Fruit fly (Drosophila melanogaster) whole organism, embryonic: ENCODE results near the gene CAH7.

Experiments used
- Asciz ChIP-seq: fragments of 200-800 bp; sonication (Bioruptor generic); optimal IDR thresholded peaks from 2 replicates; lab custom pipeline; 2017; ENCODE audit warnings: missing biosample characterization, mild to moderate bottlenecking, missing genetic modification characterization, missing genetic modification reagents
- CG10274 ChIP-seq: fragments of 200-800 bp; sonication (Bioruptor generic); optimal IDR thresholded peaks from 3 replicates; lab custom pipeline; 2017; ENCODE audit warnings: missing biosample characterization, mild to moderate bottlenecking, missing genetic modification characterization
- CG11504 ChIP-seq: fragments of 200-800 bp; sonication (Bioruptor generic); optimal IDR thresholded peaks from 3 replicates; lab custom pipeline; 2019; ENCODE audit warnings: missing biosample characterization, mild to moderate bottlenecking, missing genetic modification characterization, moderate library complexity
- CG11695 ChIP-seq: fragments of 200-800 bp; sonication (Bioruptor generic); IDR thresholded peaks from 3 replicates; pipeline ENCODE4 v1.3.6; 2022; ENCODE audit warnings: missing biosample characterization, missing genetic modification characterization
- CG15514 ChIP-seq: fragments of 200-800 bp; sonication (Bioruptor generic); optimal IDR thresholded peaks from 3 replicates; lab custom pipeline; 2017; ENCODE audit warnings: missing biosample characterization, missing genetic modification characterization, mild to moderate bottlenecking, moderate library complexity, missing genetic modification reagents
- CG15696 ChIP-seq: fragments of 200-800 bp; sonication (Bioruptor generic); optimal IDR thresholded peaks from 2 replicates; lab custom pipeline; 2019; ENCODE audit warnings: missing biosample characterization, mild to moderate bottlenecking, missing genetic modification characterization, moderate library complexity
- CG17568 ChIP-seq: fragments of 200-800 bp; sonication (Bioruptor generic); optimal IDR thresholded peaks from 2 replicates; lab custom pipeline; 2018; ENCODE audit warnings: missing biosample characterization, mild to moderate bottlenecking, missing genetic modification characterization, moderate library complexity
- CG17912 ChIP-seq: fragments of 200-800 bp; sonication (Bioruptor generic); optimal IDR thresholded peaks from 2 replicates; lab custom pipeline; 2018; ENCODE audit warnings: missing biosample characterization, mild to moderate bottlenecking, missing genetic modification characterization
- CG18599 ChIP-seq: fragments of 200-800 bp; sonication (Bioruptor generic); optimal IDR thresholded peaks from 3 replicates; lab custom pipeline; 2017; ENCODE audit warnings: missing biosample characterization, missing genetic modification characterization, mild to moderate bottlenecking, moderate library complexity, missing genetic modification reagents
- CG2889 ChIP-seq: fragments of 200-800 bp; sonication (Bioruptor generic); IDR thresholded peaks from 3 replicates; pipeline ENCODE4 v1.3.6; 2022; ENCODE audit warnings: missing biosample characterization, missing genetic modification characterization
- CG30020 ChIP-seq: fragments of 200-800 bp; optimal IDR thresholded peaks from 2 replicates; lab custom pipeline; 2019; ENCODE audit warnings: missing biosample characterization, mild to moderate bottlenecking, missing genetic modification characterization, moderate library complexity
- CG31441 ChIP-seq: fragments of 200-800 bp; sonication (Bioruptor generic); IDR thresholded peaks from 2 replicates; pipeline ENCODE4 v1.3.6; 2022; ENCODE audit warnings: missing biosample characterization, missing genetic modification characterization
- CG3995 ChIP-seq: fragments of 200-800 bp; sonication (Bioruptor generic); optimal IDR thresholded peaks from 3 replicates; lab custom pipeline; 2016; ENCODE audit warnings: missing biosample characterization, missing genetic modification characterization
- CG4404 ChIP-seq: fragments of 200-800 bp; sonication (Bioruptor generic); IDR thresholded peaks from 2 replicates; pipeline ENCODE4 v1.3.6; 2022; ENCODE audit warnings: missing biosample characterization, missing genetic modification characterization
- CG4617 ChIP-seq: fragments of 200-800 bp; sonication (Bioruptor generic); optimal IDR thresholded peaks from 3 replicates; lab custom pipeline; 2016; ENCODE audit warnings: missing biosample characterization, missing genetic modification characterization, borderline replicate concordance
- CG6175 ChIP-seq: fragments of 200-800 bp; sonication (Bioruptor generic); IDR thresholded peaks from 3 replicates; pipeline ENCODE4 v1.3.6; 2022; ENCODE audit warnings: missing biosample characterization, missing genetic modification characterization
- CG7987 ChIP-seq: fragments of 200-800 bp; sonication (Bioruptor generic); optimal IDR thresholded peaks from 2 replicates; lab custom pipeline; 2018; ENCODE audit warnings: missing biosample characterization, mild to moderate bottlenecking, missing genetic modification characterization, moderate library complexity
- CTCF ChIP-seq: fragments of 200-800 bp; sonication (Bioruptor generic); optimal IDR thresholded peaks from 2 replicates; lab custom pipeline; 2017; ENCODE audit warnings: missing biosample characterization, mild to moderate bottlenecking, missing genetic modification characterization, moderate library complexity
- Dp ChIP-seq: fragments of 200-800 bp; sonication (Bioruptor generic); optimal IDR thresholded peaks from 2 replicates; lab custom pipeline; 2018; ENCODE audit warnings: missing biosample characterization, mild to moderate bottlenecking, missing genetic modification characterization, moderate library complexity
- Dref ChIP-seq: fragments of 200-800 bp; sonication (Bioruptor generic); IDR thresholded peaks from 2 replicates; pipeline ENCODE4 v1.3.6; 2022; ENCODE audit warnings: missing biosample characterization, missing genetic modification characterization
- E2f1 ChIP-seq: fragments of 200-800 bp; sonication (Bioruptor generic); IDR thresholded peaks from 2 replicates; pipeline ENCODE4 v1.3.6; 2022; ENCODE audit warnings: missing biosample characterization, missing genetic modification characterization
- Med ChIP-seq: fragments of 200-800 bp; sonication (Bioruptor generic); peaks from one replicate; lab custom pipeline; 2016; ENCODE audit warnings: missing biosample characterization, missing genetic modification characterization, mild to moderate bottlenecking, inconsistent platforms, moderate library complexity
- Myb ChIP-seq: fragments of 200-800 bp; sonication (Bioruptor generic); optimal IDR thresholded peaks from 2 replicates; lab custom pipeline; 2016; ENCODE audit warnings: missing biosample characterization, missing genetic modification characterization
- Pdp1 ChIP-seq, 2 experiments: fragments of 200-800 bp; sonication (Bioruptor generic); optimal IDR thresholded peaks; 3 replicates each; lab custom pipeline; 2016; ENCODE audit warnings: missing biosample characterization in 2 of 2, missing genetic modification characterization in 2 of 2, mild to moderate bottlenecking in 1 of 2, moderate library complexity in 1 of 2
- amos ChIP-seq: fragments of 200-800 bp; sonication (Bioruptor generic); IDR thresholded peaks from 2 replicates; pipeline ENCODE4 v1.3.6; 2022; ENCODE audit warnings: missing biosample characterization, missing genetic modification characterization; ENCODE audit not compliant: partially characterized antibody
- br ChIP-seq: fragments of >200 bp; optimal IDR thresholded peaks from 2 replicates; lab custom pipeline; 2017
- cwo ChIP-seq: fragments of 200-800 bp; sonication (Bioruptor generic); optimal IDR thresholded peaks from 3 replicates; lab custom pipeline; 2017; ENCODE audit warnings: missing biosample characterization, missing genetic modification characterization, mild to moderate bottlenecking, moderate library complexity, missing genetic modification reagents
- ems ChIP-seq: fragments of 200-800 bp; sonication (Bioruptor generic); optimal IDR thresholded peaks from 3 replicates; lab custom pipeline; 2016; ENCODE audit warnings: missing biosample characterization, missing genetic modification characterization
- esg ChIP-seq: fragments of 200-800 bp; sonication (Bioruptor generic); conservative IDR thresholded peaks from 2 replicates; pipeline ENCODE4 v1.3.6; 2022; ENCODE audit warnings: missing biosample characterization, missing genetic modification characterization
- lmd ChIP-seq: fragments of 200-800 bp; sonication (Bioruptor generic); IDR thresholded peaks from 2 replicates; pipeline ENCODE4 v1.3.6; 2022; ENCODE audit warnings: missing biosample characterization, missing genetic modification characterization
- maf-S ChIP-seq: fragments of 200-800 bp; sonication (Bioruptor generic); optimal IDR thresholded peaks from 2 replicates; lab custom pipeline; 2016; ENCODE audit warnings: missing biosample characterization, missing genetic modification characterization
- phol ChIP-seq: fragments of 200-800 bp; sonication (Bioruptor generic); optimal IDR thresholded peaks from 3 replicates; lab custom pipeline; 2018; ENCODE audit warnings: missing biosample characterization, mild to moderate bottlenecking, missing genetic modification characterization, moderate library complexity
- scrt ChIP-seq: fragments of 200-800 bp; sonication (Bioruptor generic); optimal IDR thresholded peaks from 2 replicates; lab custom pipeline; 2018; ENCODE audit warnings: missing biosample characterization, mild to moderate bottlenecking, missing genetic modification characterization, moderate library complexity
- sens ChIP-seq: fragments of 200-800 bp; sonication (Bioruptor generic); peaks from one replicate; lab custom pipeline; 2016; ENCODE audit warnings: missing biosample characterization, missing genetic modification characterization
- yki ChIP-seq: fragments of >200 bp; optimal IDR thresholded peaks from 3 replicates; lab custom pipeline; 2018

Gene CAH7

dm6 chr3R:10144103-10144998, 32.3 kb downstream of the CAH7 start, which contains the start of the genes TAF1B and Invadolysin (continued):
- TF ChIP-seq CG4617 (GFP tag; lab: Kevin White, UChicago) (peak; percentile 40), lmd (peak; percentile 11; the same call in 1 of the 2 replicates), CG11504 (peak; percentile 61), CG31441 (GFP tag; lab: Robert Waterston, UW) (peak; percentile 57; the same call in 1 of the 2 replicates), CG10274 (GFP tag; lab: Kevin White, UChicago) (no peak), CG4404 (no peak), maf-S (no peak), scrt (peak; percentile 6), CG18599 (GFP tag; lab: Kevin White, UChicago) (peak; percentile 60), E2f1 (GFP tag; lab: Robert Waterston, UW) (no peak), CG17912 (GFP tag; lab: Kevin White, UChicago) (no peak), CG17568 (GFP tag; lab: Kevin White, UChicago) (no peak), esg (GFP tag; lab: Robert Waterston, UW) (peak; percentile 24; the same call in 1 of the 2 replicates), yki (lab: Kevin White, UChicago) (no peak)
- TF ChIP-seq, all 482 proteins: peak for 291

dm6 chr3R:10147176-10147575, 35.1 kb downstream of the CAH7 start:
- TF ChIP-seq CG11695 (GFP tag; lab: Robert Waterston, UW) = peak; percentile 64
- TF ChIP-seq sens = peak; percentile 55
- no peak for TF ChIP-seq ems (GFP tag; lab: Kevin White, UChicago)
- no peak for TF ChIP-seq br (lab: Kevin White, UChicago)
- peak; percentile 34 for TF ChIP-seq Med (GFP tag; lab: Kevin White, UChicago)

dm6 chr3R:10148376-10148887, 36.4 kb downstream of the CAH7 start:
- TF ChIP-seq Pdp1 (GFP tag; optimal IDR thresholded peaks at IDR 0.05; lab: Kevin White, UChicago) (no peak), CG15514 (GFP tag; lab: Kevin White, UChicago) (peak; percentile 84), CG3995 (GFP tag; lab: Kevin White, UChicago) (no peak), CG2889 (GFP tag; lab: Robert Waterston, UW) (no peak), Dp (GFP tag; lab: Kevin White, UChicago) (no peak), CTCF (GFP tag; lab: Kevin White, UChicago) (peak; percentile 85), Asciz (GFP tag; lab: Kevin White, UChicago) (no peak), Myb (GFP tag; lab: Kevin White, UChicago) (no peak), Dref (GFP tag; lab: Robert Waterston, UW) (no peak), CG15696 (tag; lab: Kevin White, UChicago) (no peak), CG18599 (GFP tag; lab: Kevin White, UChicago) (no peak), CG30020 (tag; lab: Kevin White, UChicago) (no peak), cwo (GFP tag; lab: Kevin White, UChicago) (no peak), CG7987 (GFP tag; lab: Kevin White, UChicago) (no peak), phol (tag; lab: Kevin White, UChicago) (no peak), amos (GFP tag; lab: Robert Waterston, UW) (no peak), CG6175 (GFP tag; lab: Robert Waterston, UW) (no peak)
